Worm (Caenorhabditis elegans) whole organism, late embryonic: ENCODE data around the gene F44B9.8.

Experiments
- C08G9.2 ChIP-seq: sonication (generic microtip); optimal IDR thresholded peaks from 2 replicates; lab custom pipeline; 2016; ENCODE audit warnings: mild to moderate bottlenecking, missing genetic modification characterization, moderate library complexity, missing compliant biosample characterization
- K02D7.2 ChIP-seq: sonication (generic microtip); optimal IDR thresholded peaks from 2 replicates; lab custom pipeline; 2017; ENCODE audit warnings: mild to moderate bottlenecking, missing genetic modification characterization, missing compliant biosample characterization
- K09A11.1 ChIP-seq: sonication (generic microtip); optimal IDR thresholded peaks from 2 replicates; lab custom pipeline; 2017; ENCODE audit warnings: antibody characterized with exemption, mild to moderate bottlenecking, missing genetic modification characterization, missing compliant biosample characterization; ENCODE audit not compliant: insufficient read depth
- ahr-1 ChIP-seq: sonication (generic microtip); optimal IDR thresholded peaks from 2 replicates; lab custom pipeline; 2016; ENCODE audit warnings: missing genetic modification characterization, missing compliant biosample characterization
- ceh-14 ChIP-seq: sonication (generic microtip); optimal IDR thresholded peaks from 2 replicates; lab custom pipeline; 2016; ENCODE audit warnings: missing genotype, missing genetic modification characterization, missing compliant biosample characterization
- elt-2 ChIP-seq: sonication (generic microtip); optimal IDR thresholded peaks from 2 replicates; lab custom pipeline; 2016; ENCODE audit warnings: missing genetic modification reagents, missing genetic modification characterization, missing compliant biosample characterization
- fkh-6 ChIP-seq: sonication (generic microtip); optimal IDR thresholded peaks from 2 replicates; lab custom pipeline; 2016; ENCODE audit warnings: missing genetic modification characterization, missing compliant biosample characterization
- hlh-15 ChIP-seq: sonication (generic microtip); optimal IDR thresholded peaks from 2 replicates; lab custom pipeline; 2016; ENCODE audit warnings: missing genetic modification characterization, missing compliant biosample characterization
- madf-2 ChIP-seq: sonication (generic microtip); optimal IDR thresholded peaks from 2 replicates; lab custom pipeline; 2017; ENCODE audit warnings: missing genetic modification characterization, missing compliant biosample characterization
- nhr-11 ChIP-seq: fragments of 150-350 bp; optimal IDR thresholded peaks from 2 replicates; lab custom pipeline; 2014; ENCODE audit warnings: missing biosample characterization, missing genetic modification characterization
- pha-4 ChIP-seq: fragments of 150-350 bp; optimal IDR thresholded peaks from 2 replicates; lab custom pipeline; 2018; ENCODE audit warnings: missing biosample characterization, missing genetic modification reagents, missing genetic modification characterization
- sox-2 ChIP-seq: fragments of 200-800 bp; sonication (Bioruptor generic); IDR thresholded peaks from 2 replicates; pipeline ENCODE4 v1.3.6; 2022; ENCODE audit warnings: missing genetic modification reagents, missing genetic modification characterization, missing compliant biosample characterization
- tbx-7 ChIP-seq: sonication (generic microtip); optimal IDR thresholded peaks from 2 replicates; lab custom pipeline; 2016; ENCODE audit warnings: missing genotype, missing genetic modification characterization, missing compliant biosample characterization
- unc-3 ChIP-seq, 2 experiments: fragments of 200-800 bp in 1 of 2; sonication (Bioruptor generic) in 1 of 2; sonication (generic microtip) in 1 of 2; conservative IDR thresholded peaks in 1 of 2; optimal IDR thresholded peaks in 1 of 2; 2 replicates each; pipeline versions ENCODE4 v1.3.6 to Lab custom; 2016 to 2022; ENCODE audit warnings: missing compliant biosample characterization in 2 of 2, missing genetic modification characterization in 2 of 2, missing genetic modification reagents in 1 of 2

DNA sequence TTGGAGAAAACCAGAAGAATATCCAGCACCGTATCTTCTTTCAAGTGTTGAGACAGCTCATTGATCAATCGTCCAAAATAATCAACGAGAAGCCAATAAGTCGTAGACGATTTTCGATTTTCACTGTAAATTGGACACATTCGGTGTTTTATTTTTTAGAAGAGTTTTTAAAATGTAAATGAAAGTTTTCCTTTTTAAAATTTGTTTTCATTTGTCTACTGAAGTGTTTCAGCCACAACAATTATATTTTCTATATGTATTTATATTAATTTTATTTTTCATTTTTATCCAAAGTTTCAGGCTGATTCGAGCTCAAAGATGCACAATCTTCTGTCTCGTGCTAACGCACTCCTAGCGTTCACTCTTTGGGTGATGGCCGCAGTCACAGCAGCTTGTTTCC lies 15.3 kb upstream of the F44B9.8 start, which contains the start of gene spcs-3:
- TF ChIP-seq madf-2 (tag; lab: Kevin White, UChicago) (no peak), hlh-15 (tag; lab: Kevin White, UChicago) (no peak), fkh-6 (no peak), C08G9.2 (no peak), pha-4 (no peak), ceh-14 (no peak), nhr-11 (tag; lab: Kevin White, UChicago) (no peak), elt-2 (tag; lab: Kevin White, UChicago) (no peak), sox-2 (no peak), K09A11.1 (no peak), tbx-7 (tag; lab: Kevin White, UChicago) (no peak), ahr-1 (tag; lab: Kevin White, UChicago) (no peak), K02D7.2 (no peak), unc-3 (GFP tag; conservative IDR thresholded peaks at IDR 0.05; lab: Robert Waterston, UW) (no peak), unc-3 (tag; optimal IDR thresholded peaks at IDR 0.05; lab: Kevin White, UChicago) (no peak)
